Worm (Caenorhabditis elegans): Measurements from ENCODE around the gene uroc-1.
A peak's percentile ranks its signal among the peaks of the same experiment; 100 is the strongest.

The uroc-1 gene

DNA sequence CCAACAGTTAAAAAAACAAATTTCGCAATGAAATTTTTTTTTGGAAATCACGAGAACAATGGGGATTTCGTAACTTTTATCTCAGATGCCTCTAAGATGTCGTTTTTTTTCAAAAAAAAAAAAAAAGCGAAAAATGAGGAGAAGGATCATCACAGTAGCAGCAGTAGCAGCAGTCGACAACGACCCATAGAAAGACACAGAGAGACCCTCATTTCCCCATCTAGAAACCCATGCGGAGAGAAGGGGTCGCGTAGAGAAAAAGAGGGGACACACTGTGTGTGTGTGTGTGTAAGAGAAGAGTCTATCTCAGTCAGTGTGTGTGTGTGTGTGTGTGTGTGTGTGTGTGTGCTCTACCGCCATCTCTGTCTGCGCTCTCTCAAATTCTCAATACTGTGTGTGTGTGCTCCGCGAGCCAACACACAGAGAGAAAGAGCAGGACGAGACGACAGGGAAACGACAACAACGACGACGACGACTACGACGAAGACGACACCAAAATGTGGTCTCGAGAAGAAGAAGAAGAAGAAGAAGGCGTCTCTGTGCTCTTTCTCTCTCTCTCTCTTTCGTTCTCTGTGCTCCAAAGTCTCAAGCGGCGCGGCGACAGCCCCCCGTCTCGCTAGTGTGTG, 51.0 kb downstream of the uroc-1 start:
- no peak for TF ChIP-seq flh-1 (GFP tag; optimal IDR thresholded peaks at IDR 0.05)
- TF ChIP-seq blmp-1 (tag; optimal IDR thresholded peaks at IDR 0.05): no peak
- TF ChIP-seq nhr-28 (tag; optimal IDR thresholded peaks at IDR 0.05): no peak
- TF ChIP-seq nhr-12 (tag; optimal IDR thresholded peaks at IDR 0.05): peak; percentile 94
- no peak for TF ChIP-seq elt-1 (tag; optimal IDR thresholded peaks at IDR 0.05; ENCODE audit: borderline replicate concordance, insufficient read depth)
- no peak for TF ChIP-seq snpc-4 (tag; optimal IDR thresholded peaks at IDR 0.05)
- peak; percentile 85 for TF ChIP-seq pha-4 (tag; optimal IDR thresholded peaks at IDR 0.05)
- TF ChIP-seq hlh-1 (tag; optimal IDR thresholded peaks at IDR 0.05): peak; percentile 44
- peak; percentile 23 for TF ChIP-seq lin-13 (tag; optimal IDR thresholded peaks at IDR 0.05)
- peak; percentile 84 for TF ChIP-seq sptf-1 (tag; optimal IDR thresholded peaks at IDR 0.05)
- TF ChIP-seq unc-62 (GFP tag; optimal IDR thresholded peaks at IDR 0.05): peak; percentile 19
- TF ChIP-seq drap-1 (GFP tag; optimal IDR thresholded peaks at IDR 0.05): peak; percentile 44
- peak; percentile 53 for TF ChIP-seq lsy-2 (tag; optimal IDR thresholded peaks at IDR 0.05)
- TF ChIP-seq lin-32 (GFP tag; optimal IDR thresholded peaks at IDR 0.05): no peak
- TF ChIP-seq elt-3 (tag; optimal IDR thresholded peaks at IDR 0.05): no peak
- TF ChIP-seq bed-3 (GFP tag; optimal IDR thresholded peaks at IDR 0.05): no peak
- peak; percentile 60 for TF ChIP-seq mep-1 (tag; optimal IDR thresholded peaks at IDR 0.05)
- no peak for TF ChIP-seq zip-8 (tag; optimal IDR thresholded peaks at IDR 0.05)
- TF ChIP-seq ceh-83 (GFP tag; optimal IDR thresholded peaks at IDR 0.05): peak; percentile 38
- TF ChIP-seq ces-1 (GFP tag; optimal IDR thresholded peaks at IDR 0.05): peak; percentile 60
- TF ChIP-seq nhr-237 (tag; optimal IDR thresholded peaks at IDR 0.05): peak; percentile 71
- TF ChIP-seq nhr-76 (tag; optimal IDR thresholded peaks at IDR 0.05): no peak
- no peak for TF ChIP-seq mab-5 (tag; optimal IDR thresholded peaks at IDR 0.05)
- peak; percentile 82 for TF ChIP-seq ztf-11 (tag; optimal IDR thresholded peaks at IDR 0.05)
- TF ChIP-seq nhr-2 (tag; optimal IDR thresholded peaks at IDR 0.05): peak; percentile 35
- TF ChIP-seq sem-2 (GFP tag; optimal IDR thresholded peaks at IDR 0.05): peak; percentile 18
- TF ChIP-seq ham-2 (GFP tag; optimal IDR thresholded peaks at IDR 0.05): no peak
- TF ChIP-seq unc-39 (tag; optimal IDR thresholded peaks at IDR 0.05): no peak
- TF ChIP-seq tbx-8 (GFP tag; optimal IDR thresholded peaks at IDR 0.05): no peak
- TF ChIP-seq M03D4.4 (tag; optimal IDR thresholded peaks at IDR 0.05): peak; percentile 77
- no peak for TF ChIP-seq ceh-43 (GFP tag; optimal IDR thresholded peaks at IDR 0.05)
- peak; percentile 38 for TF ChIP-seq ceh-39 (tag; optimal IDR thresholded peaks at IDR 0.05)
- peak; percentile 49 for TF ChIP-seq mls-2 (tag; optimal IDR thresholded peaks at IDR 0.05)
- TF ChIP-seq unc-120 (tag; optimal IDR thresholded peaks at IDR 0.05; ENCODE audit: poor library complexity, severe bottlenecking): peak; percentile 25
- peak; percentile 68 for TF ChIP-seq cnd-1 (tag; optimal IDR thresholded peaks at IDR 0.05)

DNA sequence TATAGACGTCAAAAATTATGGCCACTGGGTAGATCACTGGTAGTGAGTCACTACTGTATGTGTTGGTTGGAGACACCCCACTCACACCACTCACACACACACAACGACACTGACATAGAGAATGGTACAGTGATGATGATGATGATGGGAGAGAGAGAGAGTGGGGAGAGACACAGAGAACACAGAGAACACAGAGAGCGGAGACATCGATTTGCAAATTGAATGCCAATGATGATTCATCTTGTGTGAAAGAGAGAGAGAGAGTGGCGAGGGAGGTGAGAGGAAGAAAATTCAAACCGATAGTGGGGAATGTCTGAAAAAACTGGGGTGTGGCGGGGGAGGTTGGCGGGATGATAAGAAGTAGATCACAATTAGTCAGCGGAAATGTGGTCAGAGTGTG, 52.6 kb downstream of the uroc-1 start:
- TF ChIP-seq mls-2 (tag; optimal IDR thresholded peaks at IDR 0.05) (no peak), lsy-2 (tag; optimal IDR thresholded peaks at IDR 0.05) (no peak), unc-39 (tag; optimal IDR thresholded peaks at IDR 0.05) (no peak), nhr-2 (tag; optimal IDR thresholded peaks at IDR 0.05) (peak; percentile 4), M03D4.4 (tag; optimal IDR thresholded peaks at IDR 0.05) (no peak), lin-13 (tag; optimal IDR thresholded peaks at IDR 0.05) (no peak), tbx-8 (GFP tag; optimal IDR thresholded peaks at IDR 0.05) (no peak), hlh-1 (tag; optimal IDR thresholded peaks at IDR 0.05) (no peak), sem-2 (GFP tag; optimal IDR thresholded peaks at IDR 0.05) (no peak), blmp-1 (tag; optimal IDR thresholded peaks at IDR 0.05) (no peak), ztf-11 (tag; optimal IDR thresholded peaks at IDR 0.05) (no peak), nhr-76 (tag; optimal IDR thresholded peaks at IDR 0.05) (no peak), ces-1 (GFP tag; optimal IDR thresholded peaks at IDR 0.05) (peak; percentile 32), lin-32 (GFP tag; optimal IDR thresholded peaks at IDR 0.05) (no peak), elt-1 (tag; optimal IDR thresholded peaks at IDR 0.05; ENCODE audit: borderline replicate concordance, insufficient read depth) (no peak), ceh-39 (tag; optimal IDR thresholded peaks at IDR 0.05) (peak; percentile 40), mep-1 (tag; optimal IDR thresholded peaks at IDR 0.05) (no peak), bed-3 (GFP tag; optimal IDR thresholded peaks at IDR 0.05) (no peak), ceh-83 (GFP tag; optimal IDR thresholded peaks at IDR 0.05) (no peak), ceh-43 (GFP tag; optimal IDR thresholded peaks at IDR 0.05) (no peak), nhr-28 (tag; optimal IDR thresholded peaks at IDR 0.05) (no peak), zip-8 (tag; optimal IDR thresholded peaks at IDR 0.05) (no peak), nhr-237 (tag; optimal IDR thresholded peaks at IDR 0.05) (no peak), ham-2 (GFP tag; optimal IDR thresholded peaks at IDR 0.05) (no peak), unc-62 (GFP tag; optimal IDR thresholded peaks at IDR 0.05) (peak; percentile 15), cnd-1 (tag; optimal IDR thresholded peaks at IDR 0.05) (peak; percentile 41)

DNA sequence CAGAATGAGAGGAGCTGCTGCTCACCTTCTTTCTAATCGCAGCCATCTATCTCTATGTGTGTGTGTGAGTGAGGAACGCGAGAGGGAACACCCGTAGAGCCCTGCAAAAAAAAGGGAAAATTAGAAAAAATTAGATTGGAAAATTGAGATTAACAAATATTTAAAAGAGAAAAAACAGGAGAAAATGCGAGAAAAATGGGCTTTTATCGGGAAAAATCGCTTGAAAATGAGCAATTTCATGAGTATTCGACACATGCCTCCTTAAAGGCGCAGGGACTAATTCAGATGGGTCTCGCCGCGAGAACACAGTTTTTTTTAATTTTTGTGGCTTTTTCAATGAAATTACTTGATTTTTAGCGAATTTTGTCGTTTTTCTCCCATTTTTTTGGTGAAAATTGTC, 53.6 kb downstream of the uroc-1 start, which contains the start of gene rho-1:
TSS of gene rho-1 (minus strand) at position 101 of the 400 bp plus-strand sequence.
- TF ChIP-seq ceh-83 (GFP tag; optimal IDR thresholded peaks at IDR 0.05): no peak
